Worm (Caenorhabditis elegans) whole organism, L4/young adult: ENCODE results near the gene sek-6.

Source experiments
- dao-5 ChIP-seq: sonication (generic microtip); optimal IDR thresholded peaks from 2 replicates; lab custom pipeline; 2016; ENCODE audit warnings: missing genotype, missing genetic modification characterization, moderate library complexity, missing compliant biosample characterization
- him-1 ChIP-seq: sonication (generic microtip); optimal IDR thresholded peaks from 2 replicates; lab custom pipeline; 2016; ENCODE audit warnings: missing genotype, missing genetic modification reagents, missing genetic modification characterization, missing compliant biosample characterization

DNA sequence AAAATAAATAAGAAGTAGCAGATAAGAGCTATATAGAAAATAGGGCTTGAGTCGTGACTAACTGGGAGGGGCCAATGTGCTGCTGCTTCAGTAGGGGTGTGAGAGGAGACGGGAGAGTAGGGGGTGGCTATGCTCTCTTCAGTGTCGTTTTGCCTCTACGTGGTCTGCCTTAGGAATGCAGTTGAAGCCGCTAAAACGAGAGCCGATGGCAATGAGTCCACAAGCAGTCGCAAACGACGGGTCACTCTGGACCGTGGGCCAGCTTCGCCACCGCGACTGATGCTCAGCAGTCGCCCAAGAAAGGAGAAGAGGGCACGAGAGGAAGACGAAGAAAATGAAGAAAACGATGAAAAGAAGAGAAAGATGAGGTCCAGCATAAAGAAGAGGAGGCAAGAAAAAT, 31.8 kb upstream of the sek-6 start, which contains the start of gene grk-1:
- TF ChIP-seq dao-5 (tag; lab: Kevin White, UChicago) (no peak), him-1 (tag; lab: Kevin White, UChicago) (no peak)
